Worm (Caenorhabditis elegans): Measurements from ENCODE around the gene cyp-33C12.

- TF ChIP-seq ztf-11 (tag; optimal IDR thresholded peaks at IDR 0.05) (no peak), unc-62 (GFP tag; optimal IDR thresholded peaks at IDR 0.05) (no peak), nhr-12 (tag; optimal IDR thresholded peaks at IDR 0.05) (no peak), elt-1 (tag; optimal IDR thresholded peaks at IDR 0.05) (no peak), lin-11 (tag; optimal IDR thresholded peaks at IDR 0.05) (no peak), R02D3.7 (tag; optimal IDR thresholded peaks at IDR 0.05) (no peak)
Measured at ce11 chrV:2183162-2183561, 21.0 kb downstream of the cyp-33C12 start, which contains the start of gene cyp-33C2.
